Fruit fly (Drosophila melanogaster): ENCODE results near the gene mtTFB2.

mtTFB2 gene

dm6 chr3R:10059358-10059757, 14.0 kb downstream of the mtTFB2 start:
- TF ChIP-seq insv (optimal IDR thresholded peaks at IDR 0.05) (no peak), psq (optimal IDR thresholded peaks at IDR 0.05) (no peak), Sin3A (optimal IDR thresholded peaks at IDR 0.05) (no peak), Myc (optimal IDR thresholded peaks at IDR 0.05) (no peak), h (optimal IDR thresholded peaks at IDR 0.05) (no peak), ttk (optimal IDR thresholded peaks at IDR 0.05) (no peak)

dm6 chr3R:10059952-10060351, 14.6 kb downstream of the mtTFB2 start, which contains the start of gene Npc2c:
Gene Npc2c, plus strand, starts transcription at chr3R:10060252.
- TF ChIP-seq insv (optimal IDR thresholded peaks at IDR 0.05) (no peak), ttk (optimal IDR thresholded peaks at IDR 0.05) (no peak), h (optimal IDR thresholded peaks at IDR 0.05) (no peak), Myc (optimal IDR thresholded peaks at IDR 0.05) (no peak), Sin3A (optimal IDR thresholded peaks at IDR 0.05) (no peak), psq (optimal IDR thresholded peaks at IDR 0.05) (no peak)

- no peak for TF ChIP-seq Sin3A (optimal IDR thresholded peaks at IDR 0.05)
- no peak for TF ChIP-seq h (optimal IDR thresholded peaks at IDR 0.05)
- TF ChIP-seq ttk (optimal IDR thresholded peaks at IDR 0.05): no peak
- TF ChIP-seq psq (optimal IDR thresholded peaks at IDR 0.05): no peak
- TF ChIP-seq insv (optimal IDR thresholded peaks at IDR 0.05): no peak
- no peak for TF ChIP-seq Myc (optimal IDR thresholded peaks at IDR 0.05)
Observed at dm6 chr3R:10062324-10062723, 16.9 kb downstream of the mtTFB2 start, which contains the start of gene CG33630. Gene CG33630, plus strand, starts transcription at chr3R:10062624.

dm6 chr3R:10063707-10064106, 18.3 kb downstream of the mtTFB2 start, which contains the start of gene CG33631:
Gene CG33631, plus strand, starts transcription at chr3R:10064007.
- no peak for TF ChIP-seq ttk (optimal IDR thresholded peaks at IDR 0.05)
- no peak for TF ChIP-seq psq (optimal IDR thresholded peaks at IDR 0.05)
- TF ChIP-seq Myc (optimal IDR thresholded peaks at IDR 0.05): no peak
- no peak for TF ChIP-seq h (optimal IDR thresholded peaks at IDR 0.05)
- TF ChIP-seq Sin3A (optimal IDR thresholded peaks at IDR 0.05): no peak
- TF ChIP-seq insv (optimal IDR thresholded peaks at IDR 0.05): no peak

- TF ChIP-seq h (optimal IDR thresholded peaks at IDR 0.05) (no peak), Sin3A (optimal IDR thresholded peaks at IDR 0.05) (no peak), insv (optimal IDR thresholded peaks at IDR 0.05) (no peak), psq (optimal IDR thresholded peaks at IDR 0.05) (no peak), ttk (optimal IDR thresholded peaks at IDR 0.05) (no peak), Myc (optimal IDR thresholded peaks at IDR 0.05) (no peak)
Observed at dm6 chr3R:10066470-10066869, 21.1 kb downstream of the mtTFB2 start, which contains the start of gene CG33783. Gene CG33783, plus strand, starts transcription at chr3R:10066770.

dm6 chr3R:10067605-10068004, 22.2 kb downstream of the mtTFB2 start, which contains the start of gene CG33784:
Gene CG33784, plus strand, starts transcription at chr3R:10067905.
- TF ChIP-seq ttk (optimal IDR thresholded peaks at IDR 0.05) (no peak), insv (optimal IDR thresholded peaks at IDR 0.05) (no peak), h (optimal IDR thresholded peaks at IDR 0.05) (no peak), Myc (optimal IDR thresholded peaks at IDR 0.05) (no peak), Sin3A (optimal IDR thresholded peaks at IDR 0.05) (no peak), psq (optimal IDR thresholded peaks at IDR 0.05) (no peak)

dm6 chr3R:10068780-10069179, 23.4 kb downstream of the mtTFB2 start:
- TF ChIP-seq Myc (optimal IDR thresholded peaks at IDR 0.05) (no peak), h (optimal IDR thresholded peaks at IDR 0.05) (no peak), ttk (optimal IDR thresholded peaks at IDR 0.05) (no peak), insv (optimal IDR thresholded peaks at IDR 0.05) (no peak), psq (optimal IDR thresholded peaks at IDR 0.05) (no peak), Sin3A (optimal IDR thresholded peaks at IDR 0.05) (no peak)

dm6 chr3R:10070195-10070594, 24.8 kb downstream of the mtTFB2 start:
- no peak for TF ChIP-seq Sin3A (optimal IDR thresholded peaks at IDR 0.05)
- TF ChIP-seq ttk (optimal IDR thresholded peaks at IDR 0.05): no peak
- no peak for TF ChIP-seq h (optimal IDR thresholded peaks at IDR 0.05)

- TF ChIP-seq Sin3A (optimal IDR thresholded peaks at IDR 0.05) (no peak), h (optimal IDR thresholded peaks at IDR 0.05) (no peak), insv (optimal IDR thresholded peaks at IDR 0.05) (no peak)
Observed at dm6 chr3R:10070817-10071216, 25.4 kb downstream of the mtTFB2 start, which contains the start of gene nerfin-2. Gene nerfin-2, plus strand, starts transcription at chr3R:10071117.

- TF ChIP-seq psq (optimal IDR thresholded peaks at IDR 0.05) (no peak), Myc (optimal IDR thresholded peaks at IDR 0.05) (no peak), ttk (optimal IDR thresholded peaks at IDR 0.05) (no peak), Sin3A (optimal IDR thresholded peaks at IDR 0.05) (no peak), insv (optimal IDR thresholded peaks at IDR 0.05) (no peak), h (optimal IDR thresholded peaks at IDR 0.05) (no peak)
Observed at dm6 chr3R:10075323-10075788, 30.0 kb downstream of the mtTFB2 start, which contains the start of gene Alp13. Gene Alp13, minus strand, starts transcription at chr3R:10075373.

dm6 chr3R:10076665-10077064, 31.3 kb downstream of the mtTFB2 start:
- TF ChIP-seq Myc (optimal IDR thresholded peaks at IDR 0.05) (no peak), Sin3A (optimal IDR thresholded peaks at IDR 0.05) (no peak), insv (optimal IDR thresholded peaks at IDR 0.05) (no peak), ttk (optimal IDR thresholded peaks at IDR 0.05) (no peak), psq (optimal IDR thresholded peaks at IDR 0.05) (no peak), h (optimal IDR thresholded peaks at IDR 0.05) (no peak)

dm6 chr3R:10078468-10079143, 33.2 kb downstream of the mtTFB2 start:
- TF ChIP-seq insv (optimal IDR thresholded peaks at IDR 0.05) (no peak), h (optimal IDR thresholded peaks at IDR 0.05) (no peak), Sin3A (optimal IDR thresholded peaks at IDR 0.05) (no peak), psq (optimal IDR thresholded peaks at IDR 0.05) (no peak), Myc (optimal IDR thresholded peaks at IDR 0.05) (no peak), ttk (optimal IDR thresholded peaks at IDR 0.05) (no peak)
